Worm (Caenorhabditis elegans): ENCODE data around the gene F22B8.7.

Gene F22B8.7

ce11 chrV:16061993-16062392 is 32.4 kb upstream of the F22B8.7 start, which contains the start of gene fbxa-100:
Gene fbxa-100, minus strand, starts transcription at chrV:16062093.
- TF ChIP-seq T22C8.4 (GFP tag; IDR thresholded peaks at IDR 0.05) (no peak), ztf-29 (GFP tag; IDR thresholded peaks at IDR 0.05) (no peak), cog-1 (tag; optimal IDR thresholded peaks at IDR 0.05) (no peak), flt-1 (GFP tag; IDR thresholded peaks at IDR 0.05) (no peak), tab-1 (GFP tag; IDR thresholded peaks at IDR 0.05) (no peak), ref-1 (GFP tag; conservative IDR thresholded peaks at IDR 0.05) (no peak)

- TF ChIP-seq ztf-29 (GFP tag; IDR thresholded peaks at IDR 0.05) (no peak), tab-1 (GFP tag; IDR thresholded peaks at IDR 0.05) (no peak), ztf-23 (GFP tag; IDR thresholded peaks at IDR 0.05) (no peak), T22C8.4 (GFP tag; IDR thresholded peaks at IDR 0.05) (no peak), ref-1 (GFP tag; conservative IDR thresholded peaks at IDR 0.05) (no peak), cog-1 (tag; optimal IDR thresholded peaks at IDR 0.05) (no peak), med-1 (GFP tag; optimal IDR thresholded peaks at IDR 0.05; ENCODE audit: insufficient read depth) (no peak), flt-1 (GFP tag; IDR thresholded peaks at IDR 0.05) (no peak), klf-2 (GFP tag; conservative IDR thresholded peaks at IDR 0.05) (no peak)
Measured at ce11 chrV:16062788-16063187, 31.6 kb upstream of the F22B8.7 start, which contains the start of gene F14H3.14. Gene F14H3.14, minus strand, starts transcription at chrV:16062888.

- TF ChIP-seq flt-1 (GFP tag; IDR thresholded peaks at IDR 0.05) (no peak), tab-1 (GFP tag; IDR thresholded peaks at IDR 0.05) (no peak), ref-1 (GFP tag; conservative IDR thresholded peaks at IDR 0.05) (no peak), ztf-23 (GFP tag; IDR thresholded peaks at IDR 0.05) (no peak), cog-1 (tag; optimal IDR thresholded peaks at IDR 0.05) (no peak), med-1 (GFP tag; optimal IDR thresholded peaks at IDR 0.05; ENCODE audit: insufficient read depth) (no peak), ztf-29 (GFP tag; IDR thresholded peaks at IDR 0.05) (no peak)
Measured at ce11 chrV:16068938-16069337, 25.4 kb upstream of the F22B8.7 start, which contains the start of gene cyp-35D1. Gene cyp-35D1, plus strand, starts transcription at chrV:16069238.

ce11 chrV:16071167-16071566 is 23.2 kb upstream of the F22B8.7 start, which contains the start of gene nhr-176:
Gene nhr-176, plus strand, starts transcription at chrV:16071325.
- TF ChIP-seq tab-1 (GFP tag; IDR thresholded peaks at IDR 0.05) (no peak), flt-1 (GFP tag; IDR thresholded peaks at IDR 0.05) (no peak), ztf-29 (GFP tag; IDR thresholded peaks at IDR 0.05) (no peak), ref-1 (GFP tag; conservative IDR thresholded peaks at IDR 0.05) (no peak), T22C8.4 (GFP tag; IDR thresholded peaks at IDR 0.05) (no peak), klf-2 (GFP tag; conservative IDR thresholded peaks at IDR 0.05) (no peak), cog-1 (tag; optimal IDR thresholded peaks at IDR 0.05) (no peak), ztf-23 (GFP tag; IDR thresholded peaks at IDR 0.05) (no peak), med-1 (GFP tag; optimal IDR thresholded peaks at IDR 0.05; ENCODE audit: insufficient read depth) (no peak)

- TF ChIP-seq ref-1 (GFP tag; conservative IDR thresholded peaks at IDR 0.05) (no peak), ztf-23 (GFP tag; IDR thresholded peaks at IDR 0.05) (no peak), T22C8.4 (GFP tag; IDR thresholded peaks at IDR 0.05) (no peak)
Measured at ce11 chrV:16073856-16074255, 20.5 kb upstream of the F22B8.7 start, which contains the start of gene srj-10. Gene srj-10, minus strand, starts transcription at chrV:16073956.

ce11 chrV:16075250-16075709 is 19.1 kb upstream of the F22B8.7 start, which contains the start of the genes F14H3.12 and srj-29:
Gene F14H3.12, minus strand, starts transcription at chrV:16075323.
Gene srj-29, plus strand, starts transcription at chrV:16075659.
- TF ChIP-seq klf-2 (GFP tag; conservative IDR thresholded peaks at IDR 0.05) (no peak), flt-1 (GFP tag; IDR thresholded peaks at IDR 0.05) (no peak), ref-1 (GFP tag; conservative IDR thresholded peaks at IDR 0.05) (no peak), med-1 (GFP tag; optimal IDR thresholded peaks at IDR 0.05; ENCODE audit: insufficient read depth) (no peak), T22C8.4 (GFP tag; IDR thresholded peaks at IDR 0.05) (no peak), ztf-29 (GFP tag; IDR thresholded peaks at IDR 0.05) (no peak), cog-1 (tag; optimal IDR thresholded peaks at IDR 0.05) (no peak), tab-1 (GFP tag; IDR thresholded peaks at IDR 0.05) (no peak), ztf-23 (GFP tag; IDR thresholded peaks at IDR 0.05) (no peak)

- TF ChIP-seq klf-2 (GFP tag; conservative IDR thresholded peaks at IDR 0.05) (no peak), ztf-23 (GFP tag; IDR thresholded peaks at IDR 0.05) (no peak), cog-1 (tag; optimal IDR thresholded peaks at IDR 0.05) (no peak), T22C8.4 (GFP tag; IDR thresholded peaks at IDR 0.05) (no peak), flt-1 (GFP tag; IDR thresholded peaks at IDR 0.05) (no peak), tab-1 (GFP tag; IDR thresholded peaks at IDR 0.05) (no peak), med-1 (GFP tag; optimal IDR thresholded peaks at IDR 0.05; ENCODE audit: insufficient read depth) (no peak), ztf-29 (GFP tag; IDR thresholded peaks at IDR 0.05) (no peak), ref-1 (GFP tag; conservative IDR thresholded peaks at IDR 0.05) (no peak)
Measured at ce11 chrV:16080039-16080438, 14.3 kb upstream of the F22B8.7 start.

ce11 chrV:16080678-16081077 is 13.7 kb upstream of the F22B8.7 start:
- TF ChIP-seq ref-1 (GFP tag; conservative IDR thresholded peaks at IDR 0.05) = no peak
- no peak for TF ChIP-seq tab-1 (GFP tag; IDR thresholded peaks at IDR 0.05)
- no peak for TF ChIP-seq T22C8.4 (GFP tag; IDR thresholded peaks at IDR 0.05)
- no peak for TF ChIP-seq klf-2 (GFP tag; conservative IDR thresholded peaks at IDR 0.05)
- no peak for TF ChIP-seq cog-1 (tag; optimal IDR thresholded peaks at IDR 0.05)
- no peak for TF ChIP-seq ztf-23 (GFP tag; IDR thresholded peaks at IDR 0.05)
- TF ChIP-seq ztf-29 (GFP tag; IDR thresholded peaks at IDR 0.05) = no peak
- no peak for TF ChIP-seq med-1 (GFP tag; optimal IDR thresholded peaks at IDR 0.05; ENCODE audit: insufficient read depth)
- TF ChIP-seq flt-1 (GFP tag; IDR thresholded peaks at IDR 0.05) = no peak

ce11 chrV:16090685-16091084 is 3.7 kb upstream of the F22B8.7 start, which contains the start of gene F22B8.3:
Gene F22B8.3, plus strand, starts transcription at chrV:16090985.
- TF ChIP-seq cog-1 (tag; optimal IDR thresholded peaks at IDR 0.05) (no peak), ref-1 (GFP tag; conservative IDR thresholded peaks at IDR 0.05) (no peak), tab-1 (GFP tag; IDR thresholded peaks at IDR 0.05) (no peak), ztf-29 (GFP tag; IDR thresholded peaks at IDR 0.05) (no peak), flt-1 (GFP tag; IDR thresholded peaks at IDR 0.05) (no peak), T22C8.4 (GFP tag; IDR thresholded peaks at IDR 0.05) (no peak), ztf-23 (GFP tag; IDR thresholded peaks at IDR 0.05) (no peak), klf-2 (GFP tag; conservative IDR thresholded peaks at IDR 0.05) (no peak), med-1 (GFP tag; optimal IDR thresholded peaks at IDR 0.05; ENCODE audit: insufficient read depth) (no peak)

- TF ChIP-seq tab-1 (GFP tag; IDR thresholded peaks at IDR 0.05) = no peak
- no peak for TF ChIP-seq ztf-29 (GFP tag; IDR thresholded peaks at IDR 0.05)
- no peak for TF ChIP-seq cog-1 (tag; optimal IDR thresholded peaks at IDR 0.05)
- TF ChIP-seq klf-2 (GFP tag; conservative IDR thresholded peaks at IDR 0.05) = no peak
- TF ChIP-seq flt-1 (GFP tag; IDR thresholded peaks at IDR 0.05) = no peak
Measured at ce11 chrV:16094862-16095261, 478 bp downstream of the F22B8.7 start.
